Fruit fly (Drosophila melanogaster) whole organism, embryonic: Measurements from ENCODE around the gene mia.

ENCODE experiments used
- Abd-B ChIP-seq: fragments of 200-800 bp; sonication (Bioruptor generic); optimal IDR thresholded peaks from 2 replicates; lab custom pipeline; 2018; ENCODE audit warnings: missing biosample characterization, mild to moderate bottlenecking, missing genetic modification characterization, moderate library complexity
- Bdp1 ChIP-seq: fragments of 200-800 bp; sonication (Bioruptor generic); optimal IDR thresholded peaks from 3 replicates; lab custom pipeline; 2016; ENCODE audit warnings: missing biosample characterization, missing genetic modification characterization
- BtbVII ChIP-seq: fragments of 200-800 bp; sonication (Bioruptor generic); optimal IDR thresholded peaks from 3 replicates; lab custom pipeline; 2017; ENCODE audit warnings: missing biosample characterization, mild to moderate bottlenecking, missing genetic modification characterization
- CG10274 ChIP-seq: fragments of 200-800 bp; sonication (Bioruptor generic); optimal IDR thresholded peaks from 3 replicates; lab custom pipeline; 2017; ENCODE audit warnings: missing biosample characterization, mild to moderate bottlenecking, missing genetic modification characterization
- CG11456 ChIP-seq: fragments of 200-800 bp; sonication (Bioruptor generic); IDR thresholded peaks from 3 replicates; pipeline ENCODE4 v1.3.6; 2022; ENCODE audit warnings: missing biosample characterization, missing genetic modification characterization
- CG11504 ChIP-seq: fragments of 200-800 bp; sonication (Bioruptor generic); optimal IDR thresholded peaks from 3 replicates; lab custom pipeline; 2019; ENCODE audit warnings: missing biosample characterization, mild to moderate bottlenecking, missing genetic modification characterization, moderate library complexity
- CG12769 ChIP-seq: fragments of 200-800 bp; sonication (Bioruptor generic); optimal IDR thresholded peaks from 2 replicates; lab custom pipeline; 2019; ENCODE audit warnings: missing biosample characterization, mild to moderate bottlenecking, missing genetic modification characterization, moderate library complexity
- CG13287 ChIP-seq: fragments of 200-800 bp; sonication (Bioruptor generic); IDR thresholded peaks from 2 replicates; pipeline ENCODE4 v1.3.6; 2022; ENCODE audit warnings: missing biosample characterization, missing genetic modification characterization; ENCODE audit not compliant: partially characterized antibody
- CG13894 ChIP-seq: fragments of 200-800 bp; sonication (Bioruptor generic); optimal IDR thresholded peaks from 3 replicates; lab custom pipeline; 2018; ENCODE audit warnings: missing biosample characterization, mild to moderate bottlenecking, missing genetic modification characterization, moderate library complexity
- CG14860 ChIP-seq: fragments of 200-800 bp; sonication (Bioruptor generic); IDR thresholded peaks from 3 replicates; pipeline ENCODE4 v1.3.6; 2022; ENCODE audit warnings: missing biosample characterization, missing genetic modification characterization; ENCODE audit not compliant: partially characterized antibody
- CG15479 ChIP-seq: fragments of 200-800 bp; sonication (Bioruptor generic); optimal IDR thresholded peaks from 3 replicates; lab custom pipeline; 2019; ENCODE audit warnings: missing biosample characterization, mild to moderate bottlenecking, missing genetic modification characterization, moderate library complexity
- CG17361 ChIP-seq: fragments of 200-800 bp; sonication (Bioruptor generic); IDR thresholded peaks from 3 replicates; pipeline ENCODE4 v1.3.6; 2022; ENCODE audit warnings: missing biosample characterization, missing genetic modification characterization
- CG2116 ChIP-seq: fragments of 200-800 bp; sonication (Bioruptor generic); optimal IDR thresholded peaks from 3 replicates; lab custom pipeline; 2018; ENCODE audit warnings: missing biosample characterization, mild to moderate bottlenecking, missing genetic modification characterization
- CG2202 ChIP-seq: fragments of 200-800 bp; sonication (Bioruptor generic); optimal IDR thresholded peaks from 2 replicates; lab custom pipeline; 2018; ENCODE audit warnings: missing biosample characterization, mild to moderate bottlenecking, missing genetic modification characterization
- CG3163 ChIP-seq: fragments of 200-800 bp; sonication (Bioruptor generic); optimal IDR thresholded peaks from 3 replicates; lab custom pipeline; 2016; ENCODE audit warnings: missing biosample characterization, missing genetic modification characterization
- CG3847 ChIP-seq: fragments of 200-800 bp; sonication (Bioruptor generic); IDR thresholded peaks from 2 replicates; pipeline ENCODE4 v1.3.6; 2022; ENCODE audit warnings: missing biosample characterization, missing genetic modification characterization
- CG3995 ChIP-seq: fragments of 200-800 bp; sonication (Bioruptor generic); optimal IDR thresholded peaks from 3 replicates; lab custom pipeline; 2016; ENCODE audit warnings: missing biosample characterization, missing genetic modification characterization
- CG5953 ChIP-seq: fragments of 200-800 bp; sonication (Bioruptor generic); IDR thresholded peaks from 2 replicates; pipeline ENCODE4 v1.3.6; 2022; ENCODE audit warnings: missing biosample characterization, missing genetic modification characterization
- CG6765 ChIP-seq: fragments of 200-800 bp; sonication (Bioruptor generic); optimal IDR thresholded peaks from 3 replicates; lab custom pipeline; 2017; ENCODE audit warnings: missing biosample characterization, mild to moderate bottlenecking, missing genetic modification characterization
- CG8281 ChIP-seq: fragments of 200-800 bp; sonication (Bioruptor generic); optimal IDR thresholded peaks from 2 replicates; lab custom pipeline; 2018; ENCODE audit warnings: missing biosample characterization, mild to moderate bottlenecking, missing genetic modification characterization, moderate library complexity
- CG8924 ChIP-seq: fragments of 200-800 bp; optimal IDR thresholded peaks from 3 replicates; lab custom pipeline; 2019; ENCODE audit warnings: missing biosample characterization, mild to moderate bottlenecking, missing genetic modification characterization, moderate library complexity
- CG9876 ChIP-seq: fragments of 200-800 bp; sonication (Bioruptor generic); optimal IDR thresholded peaks from 2 replicates; lab custom pipeline; 2016; ENCODE audit warnings: missing biosample characterization, missing genetic modification characterization
- Dad ChIP-seq: fragments of 200-800 bp; sonication (Bioruptor generic); optimal IDR thresholded peaks from 3 replicates; lab custom pipeline; 2016; ENCODE audit warnings: missing biosample characterization, missing genetic modification characterization
- Deaf1 ChIP-seq: fragments of 200-800 bp; optimal IDR thresholded peaks from 3 replicates; lab custom pipeline; 2019; ENCODE audit warnings: missing biosample characterization, mild to moderate bottlenecking, missing genetic modification characterization, moderate library complexity
- Eip74EF ChIP-seq, 2 experiments: fragments of 200-800 bp in 1 of 2; fragments of >200 bp in 1 of 2; sonication (Bioruptor generic) in 1 of 2; optimal IDR thresholded peaks; 2 replicates each; lab custom pipeline; 2017 to 2019; ENCODE audit warnings: missing biosample characterization in 2 of 2, missing genetic modification characterization in 2 of 2, mild to moderate bottlenecking in 1 of 2, moderate library complexity in 1 of 2
- GATAe ChIP-seq: fragments of 200-800 bp; sonication (Bioruptor generic); conservative IDR thresholded peaks from 2 replicates; pipeline ENCODE4 v1.3.6; 2022; ENCODE audit warnings: missing biosample characterization, missing genetic modification characterization
- Hey ChIP-seq: fragments of 200-800 bp; sonication (Bioruptor generic); optimal IDR thresholded peaks from 3 replicates; lab custom pipeline; 2018; ENCODE audit warnings: missing biosample characterization, mild to moderate bottlenecking, missing genetic modification characterization
- Med ChIP-seq: fragments of 200-800 bp; sonication (Bioruptor generic); peaks from one replicate; lab custom pipeline; 2016; ENCODE audit warnings: missing biosample characterization, missing genetic modification characterization, mild to moderate bottlenecking, inconsistent platforms, moderate library complexity
- Myb ChIP-seq: fragments of 200-800 bp; sonication (Bioruptor generic); optimal IDR thresholded peaks from 2 replicates; lab custom pipeline; 2016; ENCODE audit warnings: missing biosample characterization, missing genetic modification characterization
- Oli ChIP-seq: fragments of 200-800 bp; sonication (Bioruptor generic); optimal IDR thresholded peaks from 2 replicates; lab custom pipeline; 2018; ENCODE audit warnings: missing biosample characterization, mild to moderate bottlenecking, missing genetic modification characterization, moderate library complexity
- Optix ChIP-seq: fragments of 200-800 bp; sonication (Bioruptor generic); IDR thresholded peaks from 3 replicates; pipeline ENCODE4 v1.3.6; 2022; ENCODE audit warnings: missing biosample characterization, missing genetic modification characterization
- Side ChIP-seq: fragments of 200-800 bp; sonication (Bioruptor generic); optimal IDR thresholded peaks from 2 replicates; lab custom pipeline; 2016; ENCODE audit warnings: missing biosample characterization, missing genetic modification characterization
- Trl ChIP-seq, 3 experiments: fragments of >200 bp in 2 of 3; fragments of 200-800 bp in 1 of 3; sonication (Bioruptor generic) in 1 of 3; optimal IDR thresholded peaks; 2 replicates in 1 of 3; 3 replicates in 2 of 3; lab custom pipeline; 2016 to 2017; ENCODE audit warnings: missing biosample characterization in 1 of 3, missing genetic modification characterization in 1 of 3
- aop ChIP-seq: fragments of 200-800 bp; sonication (Bioruptor generic); IDR thresholded peaks from 2 replicates; pipeline ENCODE4 v1.3.6; 2022; ENCODE audit warnings: missing biosample characterization, missing genetic modification characterization
- ap ChIP-seq: fragments of 200-800 bp; sonication (Bioruptor generic); IDR thresholded peaks from 2 replicates; pipeline ENCODE4 v1.3.6; 2022; ENCODE audit warnings: missing biosample characterization, missing genetic modification characterization
- bsh ChIP-seq, 2 experiments: fragments of 200-800 bp; sonication (Bioruptor generic); optimal IDR thresholded peaks; 2 replicates each; lab custom pipeline; 2017 to 2018; ENCODE audit warnings: mild to moderate bottlenecking in 2 of 2, missing biosample characterization in 2 of 2, missing genetic modification characterization in 2 of 2, moderate library complexity in 1 of 2
- caup ChIP-seq: fragments of 200-800 bp; sonication (Bioruptor generic); optimal IDR thresholded peaks from 3 replicates; lab custom pipeline; 2017; ENCODE audit warnings: missing biosample characterization, mild to moderate bottlenecking, missing genetic modification characterization, moderate library complexity; ENCODE audit not compliant: severe bottlenecking
- chinmo ChIP-seq: fragments of 200-800 bp; sonication (Bioruptor generic); IDR thresholded peaks from 4 replicates; pipeline ENCODE4 v1.3.6; 2022; ENCODE audit warnings: missing biosample characterization, missing genetic modification characterization; ENCODE audit not compliant: partially characterized antibody
- dm ChIP-seq: fragments of 200-800 bp; sonication (Bioruptor generic); optimal IDR thresholded peaks from 3 replicates; lab custom pipeline; 2016; ENCODE audit warnings: missing biosample characterization, missing genetic modification characterization
- gsb ChIP-seq: fragments of 200-800 bp; sonication (Bioruptor generic); IDR thresholded peaks from 2 replicates; pipeline ENCODE4 v1.3.6; 2022; ENCODE audit warnings: missing biosample characterization, missing genetic modification characterization
- kni ChIP-seq: fragments of 200-800 bp; sonication (Bioruptor generic); optimal IDR thresholded peaks from 3 replicates; lab custom pipeline; 2017; ENCODE audit warnings: mild to moderate bottlenecking, missing biosample characterization, missing genetic modification reagents, missing genetic modification characterization
- pfk ChIP-seq: fragments of 200-800 bp; sonication (Bioruptor generic); optimal IDR thresholded peaks from 2 replicates; lab custom pipeline; 2018; ENCODE audit warnings: missing biosample characterization, mild to moderate bottlenecking, missing genetic modification characterization, moderate library complexity
- pita ChIP-seq: fragments of 200-800 bp; sonication (Bioruptor generic); optimal IDR thresholded peaks from 2 replicates; lab custom pipeline; 2017; ENCODE audit warnings: missing biosample characterization, mild to moderate bottlenecking, missing genetic modification characterization
- rib ChIP-seq: fragments of 200-800 bp; sonication (Bioruptor generic); IDR thresholded peaks from 2 replicates; pipeline ENCODE4 v1.3.6; 2022; ENCODE audit warnings: missing biosample characterization, missing genetic modification characterization
- sd ChIP-seq: fragments of 200-800 bp; sonication (Bioruptor generic); optimal IDR thresholded peaks from 3 replicates; lab custom pipeline; 2018; ENCODE audit warnings: missing biosample characterization, mild to moderate bottlenecking, missing genetic modification characterization, moderate library complexity
- sima ChIP-seq: fragments of 200-800 bp; sonication (Bioruptor generic); optimal IDR thresholded peaks from 2 replicates; lab custom pipeline; 2016; ENCODE audit warnings: missing biosample characterization, missing genetic modification characterization
- tap ChIP-seq: fragments of 200-800 bp; optimal IDR thresholded peaks from 3 replicates; lab custom pipeline; 2019; ENCODE audit warnings: missing biosample characterization, mild to moderate bottlenecking, missing genetic modification characterization, moderate library complexity
- wor ChIP-seq: fragments of 200-800 bp; sonication (Bioruptor generic); IDR thresholded peaks from 2 replicates; pipeline ENCODE4 v1.3.6; 2022; ENCODE audit warnings: missing biosample characterization, missing genetic modification characterization

Gene mia

dm6 chr3R:5573883-5574282, 22.9 kb upstream of the mia start:
- TF ChIP-seq gsb (GFP tag; lab: Robert Waterston, UW) (no peak), Oli (no peak), CG17361 (GFP tag; lab: Robert Waterston, UW) (no peak), GATAe (GFP tag; lab: Robert Waterston, UW) (no peak), CG9876 (GFP tag; lab: Kevin White, UChicago) (no peak), caup (GFP tag; lab: Kevin White, UChicago) (no peak), sd (tag; lab: Kevin White, UChicago) (no peak), Hey (tag; lab: Kevin White, UChicago) (peak; percentile 88), CG5953 (no peak), Optix (GFP tag; lab: Robert Waterston, UW) (no peak), Eip74EF (GFP tag; optimal IDR thresholded peaks at IDR 0.05; lab: Kevin White, UChicago) (no peak), CG8281 (tag; lab: Kevin White, UChicago) (no peak), CG6765 (GFP tag; lab: Kevin White, UChicago) (no peak), Abd-B (GFP tag; lab: Kevin White, UChicago) (no peak), CG15479 (GFP tag; lab: Kevin White, UChicago) (no peak), Med (GFP tag; lab: Kevin White, UChicago) (peak; percentile 66), CG10274 (GFP tag; lab: Kevin White, UChicago) (no peak), CG14860 (GFP tag; lab: Robert Waterston, UW) (no peak), Deaf1 (tag; lab: Kevin White, UChicago) (no peak), chinmo (0 out of 4 replicates have a peak, but pooled peaks have one; percentile 42), Side (GFP tag; lab: Kevin White, UChicago) (no peak)

- no peak for TF ChIP-seq Trl (optimal IDR thresholded peaks at IDR 0.05; lab: Kevin White, UChicago)
- TF ChIP-seq Trl (GFP tag; optimal IDR thresholded peaks at IDR 0.05; lab: Kevin White, UChicago), result no peak
- TF ChIP-seq Myb, result no peak
- TF ChIP-seq CG11456, result 0 out of 3 replicates have a peak, but pooled peaks have one; percentile 31
- no peak for TF ChIP-seq CG11504 (tag; lab: Kevin White, UChicago)
- TF ChIP-seq CG8924 (tag; lab: Kevin White, UChicago), result no peak
- TF ChIP-seq CG3847 (GFP tag; lab: Robert Waterston, UW), result no peak
- TF ChIP-seq aop (GFP tag; lab: Robert Waterston, UW), result no peak
- no peak for TF ChIP-seq CG13894 (tag; lab: Kevin White, UChicago)
- TF ChIP-seq CG2202 (tag; lab: Kevin White, UChicago), result no peak
- TF ChIP-seq kni (GFP tag; lab: Kevin White, UChicago), result peak; percentile 26
- TF ChIP-seq dm (GFP tag; lab: Kevin White, UChicago), result no peak
- no peak for TF ChIP-seq BtbVII (GFP tag; lab: Kevin White, UChicago)
- no peak for TF ChIP-seq CG2116
- peak in 1 of 2 experiments; percentile 22 for TF ChIP-seq bsh (GFP tag; optimal IDR thresholded peaks at IDR 0.05; lab: Kevin White, UChicago)
- no peak for TF ChIP-seq rib (GFP tag; lab: Robert Waterston, UW)
- no peak for TF ChIP-seq ap (GFP tag; lab: Robert Waterston, UW)
- no peak for TF ChIP-seq CG13287
- TF ChIP-seq Med (GFP tag; lab: Kevin White, UChicago), result peak; percentile 36
- no peak for TF ChIP-seq pita (GFP tag; lab: Kevin White, UChicago)
- TF ChIP-seq CG12769 (tag; lab: Kevin White, UChicago), result no peak
- TF ChIP-seq CG3163 (GFP tag; lab: Kevin White, UChicago), result no peak
- TF ChIP-seq Dad (GFP tag; lab: Kevin White, UChicago), result no peak
- TF ChIP-seq tap (tag; lab: Kevin White, UChicago), result no peak
- no peak for TF ChIP-seq wor (GFP tag; lab: Robert Waterston, UW)
- TF ChIP-seq Bdp1 (GFP tag; lab: Kevin White, UChicago), result no peak
- no peak for TF ChIP-seq CG3995 (GFP tag; lab: Kevin White, UChicago)
- no peak for TF ChIP-seq sima (GFP tag; lab: Kevin White, UChicago)
- TF ChIP-seq pfk (GFP tag; lab: Kevin White, UChicago), result no peak
Observed at dm6 chr3R:5572900-5573665, 22.1 kb upstream of the mia start.
